Fruit fly (Drosophila melanogaster) whole organism, pupa: Measurements from ENCODE around the gene eya.
A peak's percentile ranks its signal among the peaks of the same experiment; 100 is the strongest.

ENCODE experiments used
- CG10348 ChIP-seq: fragments of 200-800 bp; sonication (Bioruptor generic); IDR thresholded peaks from 2 replicates; pipeline ENCODE4 v1.3.6; 2022; ENCODE audit warnings: missing biosample characterization, missing genetic modification characterization
- CG12605 ChIP-seq: fragments of 200-800 bp; sonication (Bioruptor generic); IDR thresholded peaks from 2 replicates; pipeline ENCODE4 v1.3.6; 2022; ENCODE audit warnings: missing biosample characterization, missing genetic modification characterization
- CG13204 ChIP-seq: fragments of 200-800 bp; sonication (Bioruptor generic); optimal IDR thresholded peaks from 2 replicates; lab custom pipeline; 2018; ENCODE audit warnings: missing biosample characterization, mild to moderate bottlenecking, missing genetic modification characterization, moderate library complexity
- CG14655 ChIP-seq: fragments of 200-800 bp; sonication (Bioruptor generic); optimal IDR thresholded peaks from 3 replicates; lab custom pipeline; 2017; ENCODE audit warnings: mild to moderate bottlenecking, missing biosample characterization, missing genetic modification reagents, missing genetic modification characterization
- CG15710 ChIP-seq: fragments of 200-800 bp; sonication (Bioruptor generic); optimal IDR thresholded peaks from 2 replicates; lab custom pipeline; 2018; ENCODE audit warnings: missing biosample characterization, mild to moderate bottlenecking, missing genetic modification characterization, moderate library complexity
- CG17806 ChIP-seq: fragments of 200-800 bp; sonication (Bioruptor generic); optimal IDR thresholded peaks from 2 replicates; lab custom pipeline; 2018; ENCODE audit warnings: missing biosample characterization, mild to moderate bottlenecking, missing genetic modification characterization, moderate library complexity
- CG32121 ChIP-seq: fragments of 200-800 bp; sonication (Bioruptor generic); IDR thresholded peaks from 2 replicates; pipeline ENCODE4 v1.3.6; 2022; ENCODE audit warnings: missing biosample characterization, missing genetic modification characterization
- CG34367 ChIP-seq: fragments of 200-800 bp; sonication (Bioruptor generic); optimal IDR thresholded peaks from 2 replicates; lab custom pipeline; 2018; ENCODE audit warnings: missing biosample characterization, mild to moderate bottlenecking, missing genetic modification characterization
- CG4496 ChIP-seq: fragments of 200-800 bp; sonication (Bioruptor generic); IDR thresholded peaks from 3 replicates; pipeline ENCODE4 v1.3.6; 2022; ENCODE audit warnings: missing biosample characterization, missing genetic modification characterization
- CG8159 ChIP-seq: fragments of 200-800 bp; sonication (Bioruptor generic); optimal IDR thresholded peaks from 3 replicates; lab custom pipeline; 2018; ENCODE audit warnings: missing biosample characterization, mild to moderate bottlenecking, missing genetic modification characterization, moderate library complexity
- CG8301 ChIP-seq: fragments of 200-800 bp; sonication (Bioruptor generic); optimal IDR thresholded peaks from 2 replicates; lab custom pipeline; 2018; ENCODE audit warnings: missing biosample characterization, mild to moderate bottlenecking, missing genetic modification characterization
- CG9948 ChIP-seq: fragments of 200-800 bp; sonication (Bioruptor generic); optimal IDR thresholded peaks from 2 replicates; lab custom pipeline; 2018; ENCODE audit warnings: missing biosample characterization, mild to moderate bottlenecking, missing genetic modification characterization, moderate library complexity
- D1 ChIP-seq: fragments of 200-800 bp; sonication (Bioruptor generic); optimal IDR thresholded peaks from 2 replicates; lab custom pipeline; 2018; ENCODE audit warnings: missing biosample characterization, mild to moderate bottlenecking, missing genetic modification characterization, moderate library complexity
- EcR ChIP-seq: fragments of 200-800 bp; sonication (Bioruptor generic); optimal IDR thresholded peaks from 3 replicates; lab custom pipeline; 2019; ENCODE audit warnings: missing biosample characterization, missing genetic modification characterization, mild to moderate bottlenecking, moderate library complexity, missing genetic modification reagents
- Ets98B ChIP-seq: fragments of 200-800 bp; sonication (Bioruptor generic); IDR thresholded peaks from 2 replicates; pipeline ENCODE4 v1.3.6; 2022; ENCODE audit warnings: missing biosample characterization, missing genetic modification characterization
- Pif1A ChIP-seq: fragments of 200-800 bp; sonication (Bioruptor generic); optimal IDR thresholded peaks from 3 replicates; lab custom pipeline; 2016; ENCODE audit warnings: missing biosample characterization, missing genetic modification characterization
- Pif1B ChIP-seq: fragments of 200-800 bp; sonication (Bioruptor generic); optimal IDR thresholded peaks from 3 replicates; lab custom pipeline; 2016; ENCODE audit warnings: missing biosample characterization, missing genetic modification characterization
- Snoo ChIP-seq: fragments of 200-800 bp; sonication (Bioruptor generic); optimal IDR thresholded peaks from 3 replicates; lab custom pipeline; 2017; ENCODE audit warnings: missing biosample characterization, mild to moderate bottlenecking, missing genetic modification characterization, inconsistent platforms
- fd96Ca ChIP-seq: fragments of 200-800 bp; sonication (Bioruptor generic); IDR thresholded peaks from 3 replicates; pipeline ENCODE4 v1.3.6; 2022; ENCODE audit warnings: missing biosample characterization, missing genetic modification characterization
- gl ChIP-seq: fragments of 200-800 bp; sonication (Bioruptor generic); optimal IDR thresholded peaks from 2 replicates; lab custom pipeline; 2018; ENCODE audit warnings: missing biosample characterization, mild to moderate bottlenecking, missing genetic modification characterization
- rn ChIP-seq: fragments of 200-800 bp; sonication (Bioruptor generic); IDR thresholded peaks from 2 replicates; pipeline ENCODE4 v1.3.6; 2022; ENCODE audit warnings: missing biosample characterization, missing genetic modification characterization

eya gene

dm6 chr2L:6553041-6553796 is 6.4 kb upstream of the eya start:
- TF ChIP-seq CG13204 (GFP tag; lab: Kevin White, UChicago) (peak; percentile 54), EcR (peak; percentile 99), rn (no peak), gl (tag; lab: Kevin White, UChicago) (peak; percentile 16), Ets98B (GFP tag; lab: Robert Waterston, UW) (no peak), CG34367 (no peak), CG12605 (GFP tag; lab: Robert Waterston, UW) (no peak), Snoo (tag; lab: Kevin White, UChicago) (peak; percentile 1), CG10348 (GFP tag; lab: Robert Waterston, UW) (no peak), Pif1B (GFP tag; lab: Kevin White, UChicago) (no peak), Pif1A (GFP tag; lab: Kevin White, UChicago) (no peak), fd96Ca (GFP tag; lab: Robert Waterston, UW) (no peak), CG15710 (tag; lab: Kevin White, UChicago) (peak; percentile 41), CG8301 (no peak), CG17806 (tag; lab: Kevin White, UChicago) (no peak), CG32121 (GFP tag; lab: Robert Waterston, UW) (no peak), CG14655 (GFP tag; lab: Kevin White, UChicago) (no peak), D1 (no peak), CG9948 (tag; lab: Kevin White, UChicago) (peak; percentile 18), CG8159 (tag; lab: Kevin White, UChicago) (peak; percentile 46), CG4496 (no peak)

dm6 chr2L:6552345-6552744 is 5.6 kb upstream of the eya start:
- no peak for TF ChIP-seq D1
- no peak for TF ChIP-seq CG10348 (GFP tag; lab: Robert Waterston, UW)
- no peak for TF ChIP-seq EcR
- no peak for TF ChIP-seq CG15710 (tag; lab: Kevin White, UChicago)
- no peak for TF ChIP-seq CG34367
- no peak for TF ChIP-seq gl (tag; lab: Kevin White, UChicago)
- no peak for TF ChIP-seq Ets98B (GFP tag; lab: Robert Waterston, UW)
- TF ChIP-seq Pif1A (GFP tag; lab: Kevin White, UChicago) = no peak
- TF ChIP-seq fd96Ca (GFP tag; lab: Robert Waterston, UW) = no peak
- no peak for TF ChIP-seq rn

- no peak for TF ChIP-seq gl (tag; lab: Kevin White, UChicago)
- TF ChIP-seq Pif1A (GFP tag; lab: Kevin White, UChicago) = no peak
- TF ChIP-seq Snoo (tag; lab: Kevin White, UChicago) = peak; percentile 16
- TF ChIP-seq, all 21 proteins: peak for 1
Measured at dm6 chr2L:6551452-6551851, 4.7 kb upstream of the eya start.

- TF ChIP-seq gl (tag; lab: Kevin White, UChicago) = no peak
- no peak for TF ChIP-seq Pif1A (GFP tag; lab: Kevin White, UChicago)
- no peak for TF ChIP-seq CG8301
- no peak for TF ChIP-seq rn
Measured at dm6 chr2L:6550809-6551208, 4.0 kb upstream of the eya start.

- no peak for TF ChIP-seq CG12605 (GFP tag; lab: Robert Waterston, UW)
- no peak for TF ChIP-seq CG17806 (tag; lab: Kevin White, UChicago)
- TF ChIP-seq CG15710 (tag; lab: Kevin White, UChicago) = no peak
- TF ChIP-seq Snoo (tag; lab: Kevin White, UChicago) = no peak
- TF ChIP-seq CG10348 (GFP tag; lab: Robert Waterston, UW) = no peak
- TF ChIP-seq, all 21 proteins: peak for 0
Measured at dm6 chr2L:6547978-6548377, 1.2 kb upstream of the eya start.

- TF ChIP-seq CG34367 (no peak), rn (no peak), Ets98B (GFP tag; lab: Robert Waterston, UW) (no peak), fd96Ca (GFP tag; lab: Robert Waterston, UW) (no peak), EcR (no peak), CG8159 (tag; lab: Kevin White, UChicago) (no peak), CG13204 (GFP tag; lab: Kevin White, UChicago) (no peak), gl (tag; lab: Kevin White, UChicago) (no peak), CG32121 (GFP tag; lab: Robert Waterston, UW) (no peak), CG10348 (GFP tag; lab: Robert Waterston, UW) (no peak), CG4496 (no peak), CG9948 (tag; lab: Kevin White, UChicago) (no peak), CG14655 (GFP tag; lab: Kevin White, UChicago) (no peak)
Measured at dm6 chr2L:6539623-6540381, 7.0 kb downstream of the eya start.
